Fruit fly (Drosophila melanogaster): ENCODE measurements around the gene CG17380.

Gene CG17380

dm6 chr3R:23384591-23385260, 18.8 kb downstream of the CG17380 start, which contains the start of gene CG4393 (continued):
- TF ChIP-seq CG8119 (GFP tag; IDR thresholded peaks at IDR 0.05) (peak; percentile 79), CG15336 (GFP tag; IDR thresholded peaks at IDR 0.05) (peak; percentile 73), Gug (GFP tag; IDR thresholded peaks at IDR 0.05) (no peak), CG8319 (GFP tag; optimal IDR thresholded peaks at IDR 0.05) (no peak), CG8632 (GFP tag; optimal IDR thresholded peaks at IDR 0.05) (no peak), OdsH (GFP tag; optimal IDR thresholded peaks at IDR 0.05) (no peak), ss (GFP tag; optimal IDR thresholded peaks at IDR 0.05) (peak; percentile 28 to 35), CG32006 (GFP tag; optimal IDR thresholded peaks at IDR 0.05) (peak; percentile 36), pdm3 (GFP tag; optimal IDR thresholded peaks at IDR 0.05) (no peak), Hr39 (GFP tag; optimal IDR thresholded peaks at IDR 0.05) (no peak), fkh (GFP tag; optimal IDR thresholded peaks at IDR 0.05) (no peak), vri (GFP tag; optimal IDR thresholded peaks at IDR 0.05) (no peak), Sox102F (GFP tag; optimal IDR thresholded peaks at IDR 0.05) (no peak), CG11294 (GFP tag; IDR thresholded peaks at IDR 0.05) (no peak), CG6808 (GFP tag; optimal IDR thresholded peaks at IDR 0.05) (peak; percentile 61), CG3919 (GFP tag; optimal IDR thresholded peaks at IDR 0.05) (peak; percentile 29), Lpt (GFP tag; optimal IDR thresholded peaks at IDR 0.05) (peak; percentile 59), fd85E (GFP tag; optimal IDR thresholded peaks at IDR 0.05) (no peak), lz (GFP tag; optimal IDR thresholded peaks at IDR 0.05) (no peak), Hr38 (GFP tag; optimal IDR thresholded peaks at IDR 0.05) (no peak), CG4318 (GFP tag; optimal IDR thresholded peaks at IDR 0.05) (no peak), CG9139 (GFP tag; optimal IDR thresholded peaks at IDR 0.05) (peak; percentile 56), eg (GFP tag; IDR thresholded peaks at IDR 0.05) (peak; percentile 73), achi (GFP tag; optimal IDR thresholded peaks at IDR 0.05) (no peak), Eip78C (GFP tag) (peak; percentile 66), Ets96B (tag; optimal IDR thresholded peaks at IDR 0.05) (no peak), Met (GFP tag; optimal IDR thresholded peaks at IDR 0.05) (no peak), CG10669 (GFP tag; optimal IDR thresholded peaks at IDR 0.05) (peak; percentile 20), acj6 (GFP tag; optimal IDR thresholded peaks at IDR 0.05) (no peak), CG16779 (tag; optimal IDR thresholded peaks at IDR 0.05) (peak; percentile 23), CG7368 (GFP tag; optimal IDR thresholded peaks at IDR 0.05) (no peak), dac (GFP tag; optimal IDR thresholded peaks at IDR 0.05) (peak; percentile 25), fd59A (GFP tag; optimal IDR thresholded peaks at IDR 0.05) (no peak), spab (GFP tag; optimal IDR thresholded peaks at IDR 0.05) (peak; percentile 41), dsx (GFP tag; optimal IDR thresholded peaks at IDR 0.05; ENCODE audit: poor library complexity, severe bottlenecking) (no peak)

- TF ChIP-seq OdsH (GFP tag; optimal IDR thresholded peaks at IDR 0.05) = no peak
- TF ChIP-seq CG8119 (GFP tag; IDR thresholded peaks at IDR 0.05) = no peak
- no peak for TF ChIP-seq CG32006 (GFP tag; optimal IDR thresholded peaks at IDR 0.05)
- no peak for TF ChIP-seq Sox15 (GFP tag; optimal IDR thresholded peaks at IDR 0.05)
- TF ChIP-seq CG6808 (GFP tag; optimal IDR thresholded peaks at IDR 0.05) = no peak
- no peak for TF ChIP-seq CG6276 (GFP tag; optimal IDR thresholded peaks at IDR 0.05)
- TF ChIP-seq svp (GFP tag) = no peak
- TF ChIP-seq CG1621 (tag; optimal IDR thresholded peaks at IDR 0.05) = no peak
- no peak for TF ChIP-seq CG6854 (GFP tag; optimal IDR thresholded peaks at IDR 0.05)
- TF ChIP-seq topi (GFP tag; optimal IDR thresholded peaks at IDR 0.05) = no peak
- TF ChIP-seq salr (GFP tag; optimal IDR thresholded peaks at IDR 0.05) = no peak
- TF ChIP-seq CG9139 (GFP tag; optimal IDR thresholded peaks at IDR 0.05) = no peak
- no peak for TF ChIP-seq fd85E (GFP tag; optimal IDR thresholded peaks at IDR 0.05)
- no peak for TF ChIP-seq CG3919 (GFP tag; optimal IDR thresholded peaks at IDR 0.05)
- no peak for TF ChIP-seq lz (GFP tag; optimal IDR thresholded peaks at IDR 0.05)
- TF ChIP-seq CG11902 (GFP tag; optimal IDR thresholded peaks at IDR 0.05) = no peak
- TF ChIP-seq ss (GFP tag; optimal IDR thresholded peaks at IDR 0.05) = no peak
- no peak for TF ChIP-seq Hr4 (GFP tag; optimal IDR thresholded peaks at IDR 0.05)
Measured at dm6 chr3R:23383723-23384122, 19.8 kb downstream of the CG17380 start.
